Worm (Caenorhabditis elegans): ENCODE results near the gene D2045.7.

ce11 chrIII:10524823-10525222 lies 45.5 kb downstream of the D2045.7 start:
- no peak for TF ChIP-seq ceh-8 (GFP tag; optimal IDR thresholded peaks at IDR 0.05)
- no peak for TF ChIP-seq skn-1 (tag; optimal IDR thresholded peaks at IDR 0.05)
- TF ChIP-seq snpc-4 (tag; optimal IDR thresholded peaks at IDR 0.05) = no peak
- no peak for TF ChIP-seq pqm-1 (tag; optimal IDR thresholded peaks at IDR 0.05)
- TF ChIP-seq ztf-4 (tag; optimal IDR thresholded peaks at IDR 0.05) = no peak
- TF ChIP-seq jun-1 (tag; optimal IDR thresholded peaks at IDR 0.05) = no peak

Data from whole organism, L1 larva.